Fruit fly (Drosophila melanogaster) whole organism, prepupa: ENCODE results near the gene CG32407.

Experiments
- Blimp-1 ChIP-seq: fragments of 200-800 bp; sonication (Bioruptor generic); optimal IDR thresholded peaks from 3 replicates; lab custom pipeline; 2017; ENCODE audit warnings: missing biosample characterization, missing genetic modification characterization, mild to moderate bottlenecking, moderate library complexity, missing genetic modification reagents
- CG10631 ChIP-seq: fragments of 200-800 bp; sonication (Bioruptor generic); optimal IDR thresholded peaks from 2 replicates; lab custom pipeline; 2016; ENCODE audit warnings: missing biosample characterization, missing genetic modification characterization
- CG10669 ChIP-seq: fragments of 200-800 bp; sonication (Bioruptor generic); optimal IDR thresholded peaks from 3 replicates; lab custom pipeline; 2018; ENCODE audit warnings: missing biosample characterization, mild to moderate bottlenecking, missing genetic modification characterization, moderate library complexity
- CG11294 ChIP-seq: fragments of 200-800 bp; sonication (Bioruptor generic); IDR thresholded peaks from 2 replicates; pipeline ENCODE4 v1.3.6; 2022; ENCODE audit warnings: missing biosample characterization, missing genetic modification characterization
- CG11762 ChIP-seq: fragments of 200-800 bp; sonication (Bioruptor generic); optimal IDR thresholded peaks from 3 replicates; lab custom pipeline; 2016; ENCODE audit warnings: missing biosample characterization, missing genetic modification characterization; ENCODE audit not compliant: insufficient read depth
- CG11902 ChIP-seq: fragments of 200-800 bp; sonication (Bioruptor generic); optimal IDR thresholded peaks from 3 replicates; lab custom pipeline; 2016; ENCODE audit warnings: missing biosample characterization, missing genetic modification characterization
- CG16779 ChIP-seq: fragments of 200-800 bp; sonication (Bioruptor generic); optimal IDR thresholded peaks from 3 replicates; lab custom pipeline; 2017; ENCODE audit warnings: missing biosample characterization, mild to moderate bottlenecking, missing genetic modification characterization
- CG31627 ChIP-seq: fragments of 200-800 bp; sonication (Bioruptor generic); optimal IDR thresholded peaks from 3 replicates; lab custom pipeline; 2016; ENCODE audit warnings: missing biosample characterization, missing genetic modification characterization
- CG32006 ChIP-seq: fragments of 200-800 bp; sonication (Bioruptor generic); optimal IDR thresholded peaks from 3 replicates; lab custom pipeline; 2017; ENCODE audit warnings: missing biosample characterization, mild to moderate bottlenecking, missing genetic modification characterization
- CG34406 ChIP-seq: fragments of 200-800 bp; sonication (Bioruptor generic); optimal IDR thresholded peaks from 3 replicates; lab custom pipeline; 2016; ENCODE audit warnings: missing biosample characterization, missing genetic modification characterization
- CG3919 ChIP-seq: fragments of 200-800 bp; sonication (Bioruptor generic); optimal IDR thresholded peaks from 3 replicates; lab custom pipeline; 2016; ENCODE audit warnings: missing biosample characterization, missing genetic modification characterization
- CG6163 ChIP-seq: fragments of 200-800 bp; sonication (Bioruptor generic); IDR thresholded peaks from 3 replicates; pipeline ENCODE4 v1.3.6; 2022; ENCODE audit warnings: missing biosample characterization, missing genetic modification characterization
- CG6276 ChIP-seq: fragments of 200-800 bp; sonication (Bioruptor generic); optimal IDR thresholded peaks from 2 replicates; lab custom pipeline; 2017; ENCODE audit warnings: missing biosample characterization, mild to moderate bottlenecking, missing genetic modification characterization
- CG6792 ChIP-seq: fragments of 200-800 bp; sonication (Bioruptor generic); optimal IDR thresholded peaks from 3 replicates; lab custom pipeline; 2016; ENCODE audit warnings: missing biosample characterization, missing genetic modification characterization
- CG6854 ChIP-seq: fragments of 200-800 bp; sonication (Bioruptor generic); optimal IDR thresholded peaks from 2 replicates; lab custom pipeline; 2017; ENCODE audit warnings: missing biosample characterization, mild to moderate bottlenecking, missing genetic modification characterization
- CG7368 ChIP-seq: fragments of 200-800 bp; sonication (Bioruptor generic); optimal IDR thresholded peaks from 3 replicates; lab custom pipeline; 2016; ENCODE audit warnings: missing biosample characterization, missing genetic modification characterization
- CG8119 ChIP-seq: fragments of 200-800 bp; sonication (Bioruptor generic); IDR thresholded peaks from 3 replicates; pipeline ENCODE4 v1.3.6; 2022; ENCODE audit warnings: missing biosample characterization, missing genetic modification characterization
- CG8319 ChIP-seq: fragments of 200-800 bp; sonication (Bioruptor generic); optimal IDR thresholded peaks from 3 replicates; lab custom pipeline; 2016; ENCODE audit warnings: missing biosample characterization, missing genetic modification characterization
- Eip75B ChIP-seq: fragments of 200-800 bp; sonication (Bioruptor generic); optimal IDR thresholded peaks from 3 replicates; lab custom pipeline; 2016; ENCODE audit warnings: missing biosample characterization, missing genetic modification characterization
- Eip78C ChIP-seq: fragments of 200-800 bp; sonication (Bioruptor generic); peaks from one replicate; lab custom pipeline; 2016; ENCODE audit warnings: missing biosample characterization, missing genetic modification characterization
- Ets21C ChIP-seq: fragments of 200-800 bp; sonication (Bioruptor generic); optimal IDR thresholded peaks from 3 replicates; lab custom pipeline; 2016; ENCODE audit warnings: missing biosample characterization, missing genetic modification characterization
- Ets96B ChIP-seq: fragments of 200-800 bp; optimal IDR thresholded peaks from 2 replicates; lab custom pipeline; 2019; ENCODE audit warnings: missing biosample characterization, mild to moderate bottlenecking, missing genetic modification characterization, moderate library complexity
- Hr38 ChIP-seq: sonication (Bioruptor generic); optimal IDR thresholded peaks from 2 replicates; lab custom pipeline; 2016; ENCODE audit warnings: missing biosample characterization, missing genetic modification characterization
- Hr39 ChIP-seq: fragments of 200-800 bp; sonication (Bioruptor generic); optimal IDR thresholded peaks from 2 replicates; lab custom pipeline; 2016; ENCODE audit warnings: missing biosample characterization, missing genetic modification characterization
- Hr4 ChIP-seq: fragments of 200-800 bp; sonication (Bioruptor generic); optimal IDR thresholded peaks from 3 replicates; lab custom pipeline; 2016; ENCODE audit warnings: missing biosample characterization, missing genetic modification characterization
- Lpt ChIP-seq: fragments of 200-800 bp; sonication (Bioruptor generic); optimal IDR thresholded peaks from 3 replicates; lab custom pipeline; 2016; ENCODE audit warnings: missing biosample characterization, missing genetic modification characterization
- Met ChIP-seq: fragments of 200-800 bp; sonication (Bioruptor generic); optimal IDR thresholded peaks from 3 replicates; lab custom pipeline; 2016; ENCODE audit warnings: missing biosample characterization, missing genetic modification characterization
- OdsH ChIP-seq: fragments of 200-800 bp; sonication (Bioruptor generic); optimal IDR thresholded peaks from 3 replicates; lab custom pipeline; 2016; ENCODE audit warnings: missing biosample characterization, missing genetic modification characterization
- Sox102F ChIP-seq: fragments of 200-800 bp; sonication (Bioruptor generic); optimal IDR thresholded peaks from 2 replicates; lab custom pipeline; 2016; ENCODE audit warnings: missing biosample characterization, mild to moderate bottlenecking, missing genetic modification characterization
- Sox14 ChIP-seq: fragments of 200-800 bp; sonication (Bioruptor generic); optimal IDR thresholded peaks from 3 replicates; lab custom pipeline; 2016; ENCODE audit warnings: missing biosample characterization, missing genetic modification characterization
- Sox15 ChIP-seq: fragments of 200-800 bp; sonication (Bioruptor generic); optimal IDR thresholded peaks from 3 replicates; lab custom pipeline; 2016; ENCODE audit warnings: missing biosample characterization, missing genetic modification characterization
- acj6 ChIP-seq: fragments of 200-800 bp; sonication (Bioruptor generic); optimal IDR thresholded peaks from 3 replicates; lab custom pipeline; 2016; ENCODE audit warnings: missing biosample characterization, missing genetic modification characterization
- cyc ChIP-seq: fragments of 200-800 bp; sonication (Bioruptor generic); optimal IDR thresholded peaks from 3 replicates; lab custom pipeline; 2016; ENCODE audit warnings: missing biosample characterization, missing genetic modification characterization
- eg ChIP-seq: fragments of 200-800 bp; sonication (Bioruptor generic); IDR thresholded peaks from 3 replicates; pipeline ENCODE4 v1.3.6; 2022; ENCODE audit warnings: missing biosample characterization, missing genetic modification characterization
- esn ChIP-seq: fragments of 200-800 bp; sonication (Bioruptor generic); optimal IDR thresholded peaks from 2 replicates; lab custom pipeline; 2016; ENCODE audit warnings: missing biosample characterization, mild to moderate bottlenecking, missing genetic modification characterization, moderate library complexity
- fd59A ChIP-seq: fragments of 200-800 bp; sonication (Bioruptor generic); optimal IDR thresholded peaks from 2 replicates; lab custom pipeline; 2017; ENCODE audit warnings: missing biosample characterization, mild to moderate bottlenecking, missing genetic modification characterization, missing genetic modification reagents
- fd85E ChIP-seq: fragments of 200-800 bp; sonication (Bioruptor generic); optimal IDR thresholded peaks from 3 replicates; lab custom pipeline; 2016; ENCODE audit warnings: missing biosample characterization, missing genetic modification characterization
- fkh ChIP-seq: fragments of 200-800 bp; sonication (Bioruptor generic); optimal IDR thresholded peaks from 3 replicates; lab custom pipeline; 2017; ENCODE audit warnings: missing biosample characterization, mild to moderate bottlenecking, missing genetic modification characterization, moderate library complexity
- lz ChIP-seq: fragments of 200-800 bp; sonication (Bioruptor generic); optimal IDR thresholded peaks from 3 replicates; lab custom pipeline; 2016; ENCODE audit warnings: missing biosample characterization, missing genetic modification characterization
- net ChIP-seq: fragments of 200-800 bp; sonication (Bioruptor generic); optimal IDR thresholded peaks from 3 replicates; lab custom pipeline; 2016; ENCODE audit warnings: missing biosample characterization, missing genetic modification characterization
- pdm3 ChIP-seq: fragments of 200-800 bp; sonication (Bioruptor generic); optimal IDR thresholded peaks from 3 replicates; lab custom pipeline; 2016; ENCODE audit warnings: missing biosample characterization, missing genetic modification characterization
- salr ChIP-seq, 2 experiments: fragments of 200-800 bp; sonication (Bioruptor generic); optimal IDR thresholded peaks; 3 replicates each; lab custom pipeline; 2016 to 2018; ENCODE audit warnings: missing biosample characterization in 2 of 2, missing genetic modification characterization in 2 of 2, mild to moderate bottlenecking in 1 of 2
- spab ChIP-seq: fragments of 200-800 bp; sonication (Bioruptor generic); optimal IDR thresholded peaks from 2 replicates; lab custom pipeline; 2017; ENCODE audit warnings: missing biosample characterization, mild to moderate bottlenecking, missing genetic modification characterization, missing genetic modification reagents
- ss ChIP-seq, 2 experiments: fragments of 200-800 bp; sonication (Bioruptor generic); optimal IDR thresholded peaks; 2 replicates in 1 of 2; 3 replicates in 1 of 2; lab custom pipeline; 2017 to 2018; ENCODE audit warnings: mild to moderate bottlenecking in 2 of 2, missing biosample characterization in 2 of 2, missing genetic modification characterization in 2 of 2, moderate library complexity in 1 of 2
- svp ChIP-seq: fragments of 200-800 bp; sonication (Bioruptor generic); peaks from one replicate; lab custom pipeline; 2016; ENCODE audit warnings: missing biosample characterization, missing genetic modification characterization
- topi ChIP-seq: fragments of 200-800 bp; sonication (Bioruptor generic); optimal IDR thresholded peaks from 3 replicates; lab custom pipeline; 2016; ENCODE audit warnings: missing biosample characterization, missing genetic modification characterization
- vri ChIP-seq: fragments of 200-800 bp; sonication (Bioruptor generic); optimal IDR thresholded peaks from 3 replicates; lab custom pipeline; 2016; ENCODE audit warnings: missing biosample characterization, mild to moderate bottlenecking, missing genetic modification characterization

The CG32407 gene

DNA sequence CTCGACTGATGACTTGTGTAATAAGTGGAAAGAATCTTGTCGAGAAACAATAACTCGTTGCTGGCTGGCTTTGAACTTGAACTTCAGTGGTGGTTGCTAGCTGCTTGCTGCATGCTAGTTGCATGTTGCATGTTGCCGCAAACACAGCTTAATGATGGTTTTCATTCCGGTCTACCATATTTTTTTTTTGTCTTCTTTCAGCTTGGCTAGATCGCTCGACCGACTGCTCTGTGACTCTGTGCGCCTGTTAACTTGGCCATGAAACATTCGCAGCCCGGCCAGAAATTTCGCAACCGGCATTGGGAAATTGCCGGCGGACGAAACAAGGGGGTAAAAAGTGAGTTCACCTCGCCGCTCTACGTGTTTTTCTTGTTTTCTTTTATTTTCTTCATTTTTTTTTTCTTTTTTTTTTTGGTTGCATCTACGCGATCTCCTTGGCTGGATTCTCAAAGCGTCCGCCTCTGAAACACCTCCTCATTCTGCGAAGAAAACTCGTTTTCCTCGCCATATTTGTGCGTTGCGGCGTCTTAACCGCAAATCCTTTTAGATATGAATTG, 21.6 kb downstream of the CG32407 start (continued):
- TF ChIP-seq CG31627 (GFP tag; lab: Kevin White, UChicago) = no peak
- no peak for TF ChIP-seq CG6854
- TF ChIP-seq CG11762 (GFP tag; lab: Kevin White, UChicago) = no peak
- TF ChIP-seq spab (GFP tag; lab: Kevin White, UChicago) = peak; percentile 40
- TF ChIP-seq CG32006 (GFP tag; lab: Kevin White, UChicago) = no peak
- TF ChIP-seq pdm3 (GFP tag; lab: Kevin White, UChicago) = no peak
- peak; percentile 24 for TF ChIP-seq CG10669
- no peak for TF ChIP-seq Met (GFP tag; lab: Kevin White, UChicago)
- TF ChIP-seq fd85E (GFP tag; lab: Kevin White, UChicago) = no peak
- TF ChIP-seq CG34406 (GFP tag; lab: Kevin White, UChicago) = no peak
- no peak for TF ChIP-seq Sox14 (GFP tag; lab: Kevin White, UChicago)
- peak; percentile 46 for TF ChIP-seq Eip75B (GFP tag; lab: Kevin White, UChicago)
- TF ChIP-seq vri = no peak
- peak; percentile 66 for TF ChIP-seq CG16779 (tag; lab: Kevin White, UChicago)
- no peak for TF ChIP-seq Sox102F
- peak; percentile 14 for TF ChIP-seq net (GFP tag; lab: Kevin White, UChicago)
- no peak for TF ChIP-seq Hr39
- TF ChIP-seq eg = peak; percentile 65; the same call in 2 of the 3 replicates
- no peak for TF ChIP-seq fkh
- TF ChIP-seq cyc = no peak
- TF ChIP-seq ss (GFP tag; optimal IDR thresholded peaks at IDR 0.05; lab: Kevin White, UChicago) = peak; percentile 76 to 93
- peak; percentile 73; the same call in 2 of the 3 replicates for TF ChIP-seq CG8119
- TF ChIP-seq, all 60 proteins: peak for 18

DNA sequence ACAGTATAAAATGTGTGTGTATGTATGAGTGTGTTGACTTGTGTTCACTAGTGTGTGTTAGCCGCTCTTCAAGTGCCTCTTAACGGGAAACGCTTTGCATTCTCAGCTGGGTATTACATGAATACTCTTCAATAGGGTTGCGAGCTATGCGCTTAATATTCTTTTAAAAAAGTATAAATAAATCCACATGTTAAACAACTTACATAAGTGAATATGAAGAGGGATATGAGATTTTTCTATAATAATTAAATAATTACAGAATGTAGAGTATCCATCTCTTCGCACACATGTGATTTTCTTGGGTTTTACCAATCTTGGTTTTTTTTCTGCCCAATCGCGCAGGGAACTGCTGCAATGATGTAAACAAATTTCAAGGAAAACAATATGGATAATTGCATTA, 23.7 kb downstream of the CG32407 start:
- peak; percentile 9 for TF ChIP-seq Hr4 (GFP tag; lab: Kevin White, UChicago)
- TF ChIP-seq OdsH (GFP tag; lab: Kevin White, UChicago) = peak; percentile 33
- no peak for TF ChIP-seq fkh
- TF ChIP-seq fd85E (GFP tag; lab: Kevin White, UChicago) = no peak
- no peak for TF ChIP-seq Eip75B (GFP tag; lab: Kevin White, UChicago)
- TF ChIP-seq Sox14 (GFP tag; lab: Kevin White, UChicago) = peak; percentile 1
- no peak for TF ChIP-seq Hr38 (GFP tag; lab: Kevin White, UChicago)
- peak; percentile 59; the same call in 2 of the 3 replicates for TF ChIP-seq CG8119
- TF ChIP-seq CG11902 (GFP tag; lab: Kevin White, UChicago) = no peak
- TF ChIP-seq pdm3 (GFP tag; lab: Kevin White, UChicago) = no peak
- TF ChIP-seq fd59A (GFP tag; lab: Kevin White, UChicago) = no peak
- no peak for TF ChIP-seq Ets21C
- TF ChIP-seq CG6792 = no peak
- no peak for TF ChIP-seq Hr39
- no peak for TF ChIP-seq Sox15
- TF ChIP-seq spab (GFP tag; lab: Kevin White, UChicago) = peak; percentile 48
- TF ChIP-seq Blimp-1 (GFP tag; lab: Kevin White, UChicago) = no peak
- peak; percentile 28 for TF ChIP-seq topi (GFP tag; lab: Kevin White, UChicago)
- no peak for TF ChIP-seq salr (GFP tag; optimal IDR thresholded peaks at IDR 0.05; lab: Kevin White, UChicago)
- TF ChIP-seq Met (GFP tag; lab: Kevin White, UChicago) = peak; percentile 27
- TF ChIP-seq svp (GFP tag; lab: Kevin White, UChicago) = peak; percentile 71
- TF ChIP-seq CG10631 (GFP tag; lab: Kevin White, UChicago) = peak; percentile 26
- TF ChIP-seq CG8319 (GFP tag; lab: Kevin White, UChicago) = no peak
- peak; percentile 43 for TF ChIP-seq CG3919 (GFP tag; lab: Kevin White, UChicago)
- peak; percentile 25 for TF ChIP-seq acj6 (GFP tag; lab: Kevin White, UChicago)
- TF ChIP-seq CG32006 (GFP tag; lab: Kevin White, UChicago) = peak; percentile 54
- no peak for TF ChIP-seq CG11762 (GFP tag; lab: Kevin White, UChicago)
- TF ChIP-seq esn (GFP tag; lab: Kevin White, UChicago) = peak; percentile 13
- TF ChIP-seq lz (GFP tag; lab: Kevin White, UChicago) = no peak
- no peak for TF ChIP-seq Sox102F
- TF ChIP-seq ss (GFP tag; optimal IDR thresholded peaks at IDR 0.05; lab: Kevin White, UChicago) = no peak
- no peak for TF ChIP-seq CG11294 (GFP tag; lab: Robert Waterston, UW)
- no peak for TF ChIP-seq Lpt (GFP tag; lab: Kevin White, UChicago)
- peak; percentile 75 for TF ChIP-seq Eip78C
- no peak for TF ChIP-seq CG6854
- TF ChIP-seq cyc = peak; percentile 20
- TF ChIP-seq CG31627 (GFP tag; lab: Kevin White, UChicago) = no peak
- peak; percentile 79; the same call in 2 of the 3 replicates for TF ChIP-seq CG6163 (GFP tag; lab: Robert Waterston, UW)
- TF ChIP-seq Ets96B (tag; lab: Kevin White, UChicago) = peak; percentile 66
- no peak for TF ChIP-seq CG7368
- no peak for TF ChIP-seq CG16779 (tag; lab: Kevin White, UChicago)
- peak; percentile 10 for TF ChIP-seq CG6276 (GFP tag; lab: Kevin White, UChicago)
- no peak for TF ChIP-seq CG34406 (GFP tag; lab: Kevin White, UChicago)
